Fruit fly (Drosophila melanogaster) whole organism, larva: ENCODE measurements around the gene CG5783.
A peak's percentile ranks its signal among the peaks of the same experiment; 100 is the strongest.

ENCODE experiments used
- noc ChIP-seq: fragments of 200-800 bp; sonication (Bioruptor generic); optimal IDR thresholded peaks from 3 replicates; lab custom pipeline; 2019; ENCODE audit warnings: missing biosample characterization, mild to moderate bottlenecking, missing genetic modification characterization, moderate library complexity

The CG5783 gene

DNA sequence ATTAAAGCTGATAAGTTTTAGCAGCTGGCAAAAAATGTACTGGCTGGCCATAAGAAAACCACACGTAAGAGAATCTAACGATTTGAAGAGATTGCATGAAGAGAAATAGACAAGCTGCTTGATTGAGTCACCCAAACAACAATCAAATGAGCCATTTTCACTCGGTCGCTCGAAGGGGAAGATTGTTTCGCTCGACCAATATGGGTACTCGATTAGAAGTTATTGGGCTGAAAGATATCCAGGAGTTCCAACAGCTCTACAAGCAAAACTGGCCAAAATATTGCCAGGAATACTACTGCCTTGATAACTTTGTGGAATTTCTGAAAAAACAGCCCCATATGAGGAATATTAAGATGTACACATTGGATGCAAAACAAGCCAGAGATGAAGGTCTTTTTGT lies at the start of gene CG5783:
Gene CG5783, plus strand, starts transcription at position 167 of the 400 bp plus-strand sequence.
- TF ChIP-seq noc (tag; lab: Kevin White, UChicago), result no peak

dm6 chr2L:18112435-18112834 lies 43.4 kb upstream of the CG5783 start:
- no peak for TF ChIP-seq noc (tag; lab: Kevin White, UChicago)

DNA sequence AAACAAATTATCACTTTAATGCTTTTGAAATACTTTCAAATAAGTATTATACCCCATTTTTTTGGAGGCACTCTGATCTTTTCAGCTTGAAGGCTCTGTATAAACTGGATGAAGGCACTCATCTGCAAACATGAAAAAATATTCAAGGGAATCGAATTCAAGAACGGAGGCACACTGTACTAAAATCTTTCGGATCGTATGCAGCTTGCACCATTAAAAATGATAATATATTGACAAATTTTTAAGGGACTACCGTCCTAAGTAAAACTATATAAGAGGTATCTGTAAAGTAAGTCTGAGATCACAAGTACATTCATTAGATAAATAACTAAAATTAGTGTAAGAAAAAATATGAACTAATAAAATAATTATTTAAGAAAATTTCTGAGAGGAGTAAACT lies 42.8 kb upstream of the CG5783 start, which contains the start of gene CG44476:
Gene CG44476, minus strand, starts transcription at position 101 of the 400 bp plus-strand sequence.
- no peak for TF ChIP-seq noc (tag; lab: Kevin White, UChicago)

DNA sequence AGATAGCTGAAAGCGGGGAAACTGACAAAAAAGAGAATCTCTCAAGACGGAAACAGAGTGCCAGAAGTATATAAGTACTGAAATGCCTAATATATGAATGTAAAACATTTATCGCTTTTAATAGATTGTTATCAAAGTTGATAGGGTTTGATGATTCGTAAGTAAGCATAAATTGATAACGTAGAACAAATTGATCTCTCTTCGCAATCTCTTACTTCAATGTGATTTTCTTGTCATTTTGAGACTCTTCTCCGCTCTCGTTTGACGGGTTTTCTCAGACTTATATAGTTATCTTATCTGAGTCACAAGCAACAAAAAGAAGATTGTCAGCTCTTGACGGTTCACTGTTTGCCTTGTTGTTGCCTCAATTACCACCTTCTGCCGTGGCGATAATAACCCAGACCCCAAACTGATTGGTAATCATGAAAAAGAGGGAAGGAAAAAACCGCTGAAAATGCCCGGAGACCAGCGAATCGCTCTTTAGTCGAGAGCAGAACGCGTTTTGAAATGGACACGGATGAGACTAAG lies 41.6 kb upstream of the CG5783 start, which contains the start of gene CG15152:
Gene CG15152, plus strand, starts transcription at position 372 of the 528 bp plus-strand sequence.
- TF ChIP-seq noc (tag; lab: Kevin White, UChicago), result peak; percentile 6

DNA sequence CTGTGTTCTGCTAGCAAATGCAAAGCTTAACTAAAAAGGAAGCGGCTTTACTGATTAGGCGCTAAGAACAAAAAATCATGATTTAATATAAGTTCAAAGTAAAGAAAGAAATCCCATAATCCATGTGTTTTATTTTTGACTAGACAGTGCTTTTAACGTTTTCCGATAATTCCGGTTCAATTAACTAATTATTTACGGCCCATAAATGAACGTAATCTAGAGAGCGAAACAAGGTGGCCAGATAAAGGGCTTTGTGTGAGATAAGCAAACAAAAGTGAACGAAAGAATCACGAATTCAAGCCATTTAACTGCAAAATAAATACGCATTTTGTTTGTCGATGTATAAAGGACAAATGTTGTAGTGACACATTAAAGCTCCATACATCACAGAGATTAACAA lies 40.7 kb upstream of the CG5783 start:
- TF ChIP-seq noc (tag; lab: Kevin White, UChicago), result no peak

DNA sequence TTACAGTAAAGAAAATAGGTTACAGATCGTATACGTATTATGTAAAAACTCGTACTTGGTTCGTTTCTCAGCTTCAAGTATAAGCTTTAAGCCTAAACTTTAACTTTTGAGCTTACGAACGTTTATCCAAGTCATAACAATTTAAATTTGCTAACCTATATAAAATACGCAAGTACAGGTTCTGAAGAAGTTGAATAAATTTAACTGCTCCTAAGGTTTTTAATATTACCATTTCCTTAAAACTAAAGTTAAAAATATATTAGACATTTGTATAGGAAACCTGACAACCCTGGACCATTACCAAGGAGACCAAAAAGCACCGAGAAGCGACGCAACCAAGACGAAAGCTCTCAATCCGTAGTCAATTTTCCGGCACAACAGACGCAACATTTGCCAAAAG lies 36.2 kb upstream of the CG5783 start, which contains the start of gene CG5758:
Gene CG5758, plus strand, starts transcription at position 353 of the 400 bp plus-strand sequence.
- TF ChIP-seq noc (tag; lab: Kevin White, UChicago), result peak; percentile 18

DNA sequence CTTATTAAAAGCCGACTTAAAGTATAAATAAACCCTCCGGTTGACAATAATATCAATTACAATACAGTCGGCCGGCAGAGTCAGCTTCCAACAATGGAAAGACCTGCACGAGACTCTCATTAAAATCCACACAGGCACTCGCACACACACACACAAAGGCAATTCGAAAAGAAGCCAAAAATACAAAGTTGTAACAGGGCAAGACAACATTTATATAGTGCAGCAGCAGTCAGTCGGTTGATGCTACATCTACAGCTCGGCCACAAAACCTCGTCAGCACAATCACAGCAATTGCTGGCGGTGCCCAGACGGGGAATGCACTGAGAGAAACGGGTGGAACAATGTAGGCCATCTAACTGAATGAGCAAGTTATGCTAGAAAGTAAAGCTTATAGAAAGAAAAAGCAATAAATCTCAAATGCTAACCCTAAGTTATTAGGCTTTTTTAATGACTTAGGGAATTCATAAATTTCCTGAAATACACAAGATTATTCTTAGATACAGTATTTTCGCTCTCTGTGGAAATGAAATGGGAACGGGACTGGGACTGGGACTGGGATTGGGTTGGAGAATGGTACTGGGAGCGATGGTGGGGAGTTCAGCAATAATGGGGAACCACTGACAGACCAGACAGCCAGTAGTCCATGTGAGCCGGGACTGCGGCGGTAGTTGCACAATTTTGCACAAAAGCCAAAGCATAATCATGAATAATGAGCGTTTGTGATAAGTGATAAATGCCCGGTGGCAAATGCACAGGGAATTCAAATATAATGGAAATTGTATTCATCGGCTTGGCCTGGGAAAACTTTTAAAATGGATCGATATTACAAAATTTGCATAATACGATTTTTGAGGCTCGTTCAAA lies 34.2 kb upstream of the CG5783 start:
- TF ChIP-seq noc (tag; lab: Kevin White, UChicago), result no peak

DNA sequence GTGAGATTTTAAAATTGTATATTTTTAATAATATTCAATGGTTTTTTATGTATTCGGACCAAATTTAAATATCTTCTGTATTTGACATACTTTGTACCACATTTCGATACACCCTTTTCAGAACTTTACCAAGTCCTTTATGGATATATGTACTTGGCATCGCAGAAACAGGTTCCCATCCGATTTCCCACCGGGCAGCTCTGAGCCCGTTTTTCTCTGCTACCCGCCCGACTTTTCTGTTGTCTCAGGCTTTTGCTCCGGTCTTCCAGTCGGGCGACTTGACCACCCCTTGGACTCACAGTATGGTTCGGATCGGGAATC lies 33.7 kb upstream of the CG5783 start:
- no peak for TF ChIP-seq noc (tag; lab: Kevin White, UChicago)

DNA sequence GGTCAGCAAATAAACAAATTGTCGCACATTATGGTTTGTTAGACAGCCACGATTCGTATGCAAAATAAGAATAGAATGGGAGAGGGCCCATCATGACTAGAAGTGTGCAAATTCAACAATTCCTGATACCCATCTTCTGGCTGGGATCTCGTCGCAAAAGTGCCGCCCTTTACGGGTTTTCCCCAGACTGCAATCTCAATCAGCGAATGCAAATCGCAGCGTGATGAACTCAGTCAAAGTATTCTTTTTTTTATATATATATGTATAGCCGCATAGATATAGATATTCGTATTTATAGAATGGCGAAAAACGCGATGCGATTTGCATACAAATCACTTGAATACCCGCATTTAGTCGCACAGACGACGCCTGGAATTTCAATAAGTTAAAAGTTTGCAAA lies 32.9 kb upstream of the CG5783 start:
- no peak for TF ChIP-seq noc (tag; lab: Kevin White, UChicago)

DNA sequence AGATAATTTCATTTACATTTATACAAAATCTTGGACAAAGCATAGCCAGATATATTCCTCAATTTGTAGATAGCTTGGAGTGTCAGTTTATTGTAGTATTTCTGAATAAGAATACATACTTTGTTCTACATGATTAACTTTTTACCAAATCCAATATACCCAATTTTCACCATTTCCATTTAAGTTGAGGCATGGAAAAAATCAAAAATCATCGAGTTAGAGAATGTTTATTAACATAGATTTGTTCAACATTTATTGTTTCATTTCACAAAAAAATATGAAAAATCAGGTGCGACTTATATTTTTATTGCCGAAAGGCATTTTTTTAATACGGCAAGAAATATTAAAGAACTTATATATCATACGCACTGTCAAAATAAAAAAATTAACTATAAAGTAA lies 30.2 kb upstream of the CG5783 start, which contains the start of gene Grl36b:
Gene Grl36b, minus strand, starts transcription at position 101 of the 400 bp plus-strand sequence.
- TF ChIP-seq noc (tag; lab: Kevin White, UChicago), result no peak

- TF ChIP-seq noc (tag; lab: Kevin White, UChicago), result no peak
Measured at dm6 chr2L:18134615-18135014, 21.2 kb upstream of the CG5783 start.

- peak; percentile 87 for TF ChIP-seq noc (tag; lab: Kevin White, UChicago)
Measured at dm6 chr2L:18136427-18136857, 19.4 kb upstream of the CG5783 start.

dm6 chr2L:18137591-18138247 lies 18.1 kb upstream of the CG5783 start, which contains the start of gene kel:
TSS of gene kel (minus strand) at chr2L:18138083.
- TF ChIP-seq noc (tag; lab: Kevin White, UChicago), result peak; percentile 49

DNA sequence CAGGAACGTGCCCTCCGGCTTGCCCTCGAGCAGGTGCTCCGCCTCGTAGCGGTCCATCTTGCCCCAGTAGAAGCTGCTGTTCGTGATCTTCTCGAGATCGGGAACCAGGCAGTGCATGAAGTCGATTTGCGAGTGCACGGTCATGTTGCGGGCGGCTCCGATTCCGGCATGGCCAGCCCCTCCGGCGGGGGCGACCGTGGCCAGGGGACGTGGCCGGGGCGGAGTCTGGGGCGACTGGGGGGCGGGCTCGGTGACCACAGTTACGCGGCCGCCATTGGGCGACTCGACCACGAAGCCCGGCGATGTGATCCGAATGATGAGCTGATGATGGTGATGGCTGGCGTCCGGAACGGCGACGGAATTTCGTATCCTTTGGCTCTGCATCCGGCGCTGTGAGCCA lies 15.3 kb upstream of the CG5783 start:
- no peak for TF ChIP-seq noc (tag; lab: Kevin White, UChicago)

DNA sequence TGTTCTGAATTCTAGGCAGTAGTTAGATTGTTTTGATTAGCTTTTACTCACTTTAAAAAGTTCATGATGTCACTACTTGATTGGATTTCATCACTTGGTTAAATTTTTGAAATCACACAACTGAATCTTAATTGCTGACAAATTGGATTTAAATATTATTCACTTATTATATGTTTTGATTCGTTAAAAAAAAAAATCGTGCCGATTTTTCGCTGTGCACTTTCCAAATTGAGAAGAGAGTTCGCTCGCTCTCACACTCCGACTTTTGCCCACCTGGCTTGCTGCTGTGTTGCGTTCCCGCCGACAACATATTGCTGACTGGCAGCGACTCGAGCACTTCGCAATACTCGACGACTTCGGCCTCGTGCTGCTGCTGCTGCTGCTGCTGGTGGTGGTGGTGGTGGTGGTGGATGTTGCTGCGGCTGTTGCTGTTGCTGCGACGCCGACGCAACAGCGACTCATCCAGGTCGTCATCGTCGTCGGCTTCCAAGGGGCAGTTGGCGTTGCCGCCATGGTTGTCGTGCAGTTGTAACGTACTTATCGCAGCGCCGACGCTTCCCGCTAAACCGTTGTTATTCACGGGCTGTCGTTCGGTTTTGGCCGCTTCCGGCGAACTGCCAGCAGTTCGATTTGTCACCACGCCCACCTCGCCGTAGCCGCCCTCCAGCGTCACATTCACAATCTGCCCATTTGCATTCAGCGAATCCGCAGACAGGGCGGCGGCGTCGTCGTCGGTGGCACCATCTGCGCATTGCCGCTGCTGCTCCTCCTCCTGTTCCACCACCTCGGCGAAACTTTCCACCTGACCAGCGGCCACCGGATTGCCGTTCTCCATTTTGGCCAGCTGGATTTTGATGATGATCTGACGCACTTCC lies 14.1 kb upstream of the CG5783 start:
- TF ChIP-seq noc (tag; lab: Kevin White, UChicago), result peak; percentile 78
